Fruit fly (Drosophila melanogaster) whole organism, embryonic: ENCODE measurements around the gene BBIP1.
A peak's percentile ranks its signal among the peaks of the same experiment; 100 is the strongest.

Experiments
- Ada2b ChIP-seq: fragments of 200-800 bp; sonication (Bioruptor generic); IDR thresholded peaks from 2 replicates; pipeline ENCODE4 v1.3.6; 2022; ENCODE audit warnings: missing biosample characterization, missing genetic modification characterization
- Atf-2 ChIP-seq: fragments of 200-800 bp; sonication (Bioruptor generic); optimal IDR thresholded peaks from 2 replicates; lab custom pipeline; 2016; ENCODE audit warnings: missing biosample characterization, missing genetic modification characterization
- Atf3 ChIP-seq: fragments of 200-800 bp; sonication (Bioruptor generic); optimal IDR thresholded peaks from 3 replicates; lab custom pipeline; 2016; ENCODE audit warnings: missing biosample characterization, missing genetic modification characterization
- Atf6 ChIP-seq: fragments of 200-800 bp; sonication (Bioruptor generic); IDR thresholded peaks from 2 replicates; pipeline ENCODE4 v1.3.6; 2022; ENCODE audit warnings: missing biosample characterization, missing genetic modification characterization
- C15 ChIP-seq: fragments of 200-800 bp; sonication (Bioruptor generic); IDR thresholded peaks from 3 replicates; pipeline ENCODE4 v1.3.6; 2022; ENCODE audit warnings: missing biosample characterization, missing genetic modification characterization
- CG10462 ChIP-seq: fragments of 200-800 bp; sonication (Bioruptor generic); optimal IDR thresholded peaks from 2 replicates; lab custom pipeline; 2016; ENCODE audit warnings: missing biosample characterization, missing genetic modification characterization
- CG10543 ChIP-seq: fragments of 200-800 bp; sonication (Bioruptor generic); optimal IDR thresholded peaks from 3 replicates; lab custom pipeline; 2017; ENCODE audit warnings: missing biosample characterization, mild to moderate bottlenecking, missing genetic modification characterization, moderate library complexity
- CG10959 ChIP-seq: fragments of 200-800 bp; sonication (Bioruptor generic); IDR thresholded peaks from 2 replicates; pipeline ENCODE4 v1.3.6; 2022; ENCODE audit warnings: missing biosample characterization, missing genetic modification characterization
- CG13424 ChIP-seq: fragments of 200-800 bp; sonication (Bioruptor generic); optimal IDR thresholded peaks from 2 replicates; lab custom pipeline; 2019; ENCODE audit warnings: missing biosample characterization, mild to moderate bottlenecking, missing genetic modification characterization, moderate library complexity
- CG14050 ChIP-seq: fragments of 200-800 bp; sonication (Bioruptor generic); IDR thresholded peaks from 3 replicates; pipeline ENCODE4 v1.3.6; 2022; ENCODE audit warnings: missing biosample characterization, missing genetic modification characterization
- CG14667 ChIP-seq: fragments of 200-800 bp; sonication (Bioruptor generic); IDR thresholded peaks from 2 replicates; pipeline ENCODE4 v1.3.6; 2022; ENCODE audit warnings: missing biosample characterization, missing genetic modification characterization
- CG14965 ChIP-seq: fragments of 200-800 bp; sonication (Bioruptor generic); optimal IDR thresholded peaks from 2 replicates; lab custom pipeline; 2016; ENCODE audit warnings: missing biosample characterization, missing genetic modification characterization, borderline replicate concordance
- CG1603 ChIP-seq: fragments of 200-800 bp; sonication (Bioruptor generic); optimal IDR thresholded peaks from 2 replicates; lab custom pipeline; 2019; ENCODE audit warnings: missing biosample characterization, mild to moderate bottlenecking, missing genetic modification characterization, moderate library complexity
- CG17612 ChIP-seq: fragments of 200-800 bp; sonication (Bioruptor generic); IDR thresholded peaks from 2 replicates; pipeline ENCODE4 v1.3.6; 2022; ENCODE audit warnings: missing biosample characterization, missing genetic modification characterization
- CG31441 ChIP-seq: fragments of 200-800 bp; sonication (Bioruptor generic); IDR thresholded peaks from 2 replicates; pipeline ENCODE4 v1.3.6; 2022; ENCODE audit warnings: missing biosample characterization, missing genetic modification characterization
- CG3163 ChIP-seq: fragments of 200-800 bp; sonication (Bioruptor generic); optimal IDR thresholded peaks from 3 replicates; lab custom pipeline; 2016; ENCODE audit warnings: missing biosample characterization, missing genetic modification characterization
- CG3838 ChIP-seq: fragments of 200-800 bp; sonication (Bioruptor generic); optimal IDR thresholded peaks from 3 replicates; lab custom pipeline; 2016; ENCODE audit warnings: missing biosample characterization, missing genetic modification characterization
- CG4360 ChIP-seq: fragments of 200-800 bp; sonication (Bioruptor generic); IDR thresholded peaks from 2 replicates; pipeline ENCODE4 v1.3.6; 2022; ENCODE audit warnings: missing biosample characterization, missing genetic modification characterization
- CG4707 ChIP-seq: fragments of 200-800 bp; sonication (Bioruptor generic); optimal IDR thresholded peaks from 2 replicates; lab custom pipeline; 2018; ENCODE audit warnings: missing biosample characterization, mild to moderate bottlenecking, missing genetic modification characterization, moderate library complexity
- CG5245 ChIP-seq: fragments of 200-800 bp; sonication (Bioruptor generic); optimal IDR thresholded peaks from 3 replicates; lab custom pipeline; 2016; ENCODE audit warnings: missing biosample characterization, missing genetic modification characterization
- CG6689 ChIP-seq: fragments of 200-800 bp; sonication (Bioruptor generic); IDR thresholded peaks from 2 replicates; pipeline ENCODE4 v1.3.6; 2022; ENCODE audit warnings: missing biosample characterization, missing genetic modification characterization
- CG8359 ChIP-seq: fragments of 200-800 bp; sonication (Bioruptor generic); optimal IDR thresholded peaks from 2 replicates; lab custom pipeline; 2017; ENCODE audit warnings: missing biosample characterization, mild to moderate bottlenecking, missing genetic modification characterization, borderline replicate concordance
- Deaf1 ChIP-seq: fragments of 200-800 bp; optimal IDR thresholded peaks from 3 replicates; lab custom pipeline; 2019; ENCODE audit warnings: missing biosample characterization, mild to moderate bottlenecking, missing genetic modification characterization, moderate library complexity
- Dll ChIP-seq: fragments of 200-800 bp; sonication (Bioruptor generic); IDR thresholded peaks from 4 replicates; pipeline ENCODE4 v1.3.6; 2022; ENCODE audit warnings: missing biosample characterization, missing genetic modification characterization; ENCODE audit not compliant: partially characterized antibody
- GATAe ChIP-seq: fragments of 200-800 bp; sonication (Bioruptor generic); conservative IDR thresholded peaks from 2 replicates; pipeline ENCODE4 v1.3.6; 2022; ENCODE audit warnings: missing biosample characterization, missing genetic modification characterization
- Hand ChIP-seq: fragments of 200-800 bp; sonication (Bioruptor generic); optimal IDR thresholded peaks from 2 replicates; lab custom pipeline; 2017; ENCODE audit warnings: mild to moderate bottlenecking, missing biosample characterization, missing genetic modification reagents, missing genetic modification characterization
- MBD-R2 ChIP-seq: fragments of 200-800 bp; sonication (Bioruptor generic); IDR thresholded peaks from 2 replicates; pipeline ENCODE4 v1.3.6; 2022; ENCODE audit warnings: missing biosample characterization, missing genetic modification characterization
- Opbp ChIP-seq: fragments of 200-800 bp; sonication (Bioruptor generic); IDR thresholded peaks from 3 replicates; pipeline ENCODE4 v1.3.6; 2022; ENCODE audit warnings: missing biosample characterization, missing genetic modification characterization; ENCODE audit not compliant: partially characterized antibody
- Poxn ChIP-seq: fragments of 200-800 bp; sonication (Bioruptor generic); IDR thresholded peaks from 2 replicates; pipeline ENCODE4 v1.3.6; 2022; ENCODE audit warnings: missing biosample characterization, missing genetic modification characterization
- Rx ChIP-seq: fragments of 200-800 bp; sonication (Bioruptor generic); IDR thresholded peaks from 2 replicates; pipeline ENCODE4 v1.3.6; 2022; ENCODE audit warnings: missing biosample characterization, missing genetic modification characterization
- Spps ChIP-seq: fragments of 200-800 bp; sonication (Bioruptor generic); optimal IDR thresholded peaks from 2 replicates; lab custom pipeline; 2018; ENCODE audit warnings: missing biosample characterization, mild to moderate bottlenecking, missing genetic modification characterization
- ato ChIP-seq: fragments of 200-800 bp; sonication (Bioruptor generic); IDR thresholded peaks from 2 replicates; pipeline ENCODE4 v1.3.6; 2022; ENCODE audit warnings: missing biosample characterization, missing genetic modification characterization; ENCODE audit not compliant: partially characterized antibody
- az2 ChIP-seq: fragments of 200-800 bp; sonication (Bioruptor generic); optimal IDR thresholded peaks from 3 replicates; lab custom pipeline; 2016; ENCODE audit warnings: missing biosample characterization, missing genetic modification characterization
- ci ChIP-seq: fragments of 200-800 bp; sonication (Bioruptor generic); IDR thresholded peaks from 3 replicates; pipeline ENCODE4 v1.3.6; 2022; ENCODE audit warnings: missing biosample characterization, missing genetic modification characterization
- esg ChIP-seq: fragments of 200-800 bp; sonication (Bioruptor generic); conservative IDR thresholded peaks from 2 replicates; pipeline ENCODE4 v1.3.6; 2022; ENCODE audit warnings: missing biosample characterization, missing genetic modification characterization
- fu2 ChIP-seq: fragments of 200-800 bp; sonication (Bioruptor generic); optimal IDR thresholded peaks from 2 replicates; lab custom pipeline; 2016; ENCODE audit warnings: missing biosample characterization, missing genetic modification characterization
- gem ChIP-seq: fragments of 200-800 bp; sonication (Bioruptor generic); optimal IDR thresholded peaks from 2 replicates; lab custom pipeline; 2019; ENCODE audit warnings: missing biosample characterization, mild to moderate bottlenecking, missing genetic modification characterization, moderate library complexity
- kay ChIP-seq: fragments of 200-800 bp; sonication (Bioruptor generic); optimal IDR thresholded peaks from 2 replicates; lab custom pipeline; 2016; ENCODE audit warnings: missing biosample characterization, missing genetic modification characterization
- lbe ChIP-seq: fragments of 200-800 bp; sonication (Bioruptor generic); optimal IDR thresholded peaks from 2 replicates; lab custom pipeline; 2016; ENCODE audit warnings: missing biosample characterization, mild to moderate bottlenecking, missing genetic modification characterization
- lilli ChIP-seq: fragments of 200-800 bp; sonication (Bioruptor generic); optimal IDR thresholded peaks from 3 replicates; lab custom pipeline; 2016; ENCODE audit warnings: missing biosample characterization, missing genetic modification characterization
- mam ChIP-seq: fragments of 200-800 bp; sonication (Bioruptor generic); optimal IDR thresholded peaks from 3 replicates; lab custom pipeline; 2016; ENCODE audit warnings: missing biosample characterization, missing genetic modification characterization
- onecut ChIP-seq: fragments of 200-800 bp; sonication (Bioruptor generic); IDR thresholded peaks from 2 replicates; pipeline ENCODE4 v1.3.6; 2022; ENCODE audit warnings: missing biosample characterization, missing genetic modification characterization
- p53 ChIP-seq: fragments of 200-800 bp; sonication (Bioruptor generic); optimal IDR thresholded peaks from 2 replicates; lab custom pipeline; 2016; ENCODE audit warnings: missing biosample characterization, missing genetic modification characterization
- sens-2 ChIP-seq: fragments of 200-800 bp; sonication (Bioruptor generic); IDR thresholded peaks from 2 replicates; pipeline ENCODE4 v1.3.6; 2022; ENCODE audit warnings: missing biosample characterization, missing genetic modification characterization
- slou ChIP-seq: fragments of 200-800 bp; sonication (Bioruptor generic); optimal IDR thresholded peaks from 3 replicates; lab custom pipeline; 2016; ENCODE audit warnings: missing biosample characterization, missing genetic modification characterization
- stwl ChIP-seq: fragments of 200-800 bp; sonication (Bioruptor generic); optimal IDR thresholded peaks from 3 replicates; lab custom pipeline; 2018; ENCODE audit warnings: missing biosample characterization, mild to moderate bottlenecking, missing genetic modification characterization, moderate library complexity
- toy ChIP-seq: fragments of 200-800 bp; sonication (Bioruptor generic); IDR thresholded peaks from 2 replicates; pipeline ENCODE4 v1.3.6; 2022; ENCODE audit warnings: missing biosample characterization, missing genetic modification characterization

The BBIP1 gene

DNA sequence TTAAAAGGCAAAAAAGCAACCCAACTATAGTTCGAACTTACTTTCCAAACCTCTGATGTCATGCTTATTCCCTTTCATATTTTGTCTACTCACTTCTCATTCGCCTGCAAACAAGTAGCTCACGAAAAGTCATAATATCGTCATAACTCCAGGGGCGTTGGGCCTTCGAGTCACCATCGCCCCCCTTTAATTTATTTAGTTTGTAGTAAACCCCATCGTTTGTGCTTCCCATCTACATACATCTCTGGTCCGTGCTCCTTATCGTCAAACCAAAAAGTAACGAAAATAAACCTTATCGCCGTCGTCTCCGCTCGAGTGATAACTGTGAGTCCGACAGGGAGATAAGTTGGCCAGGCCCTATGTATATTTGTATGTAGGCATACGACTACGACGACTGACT, 24.8 kb downstream of the BBIP1 start (continued):
- TF ChIP-seq C15 (GFP tag; lab: Robert Waterston, UW) (0 out of 3 replicates have a peak, but pooled peaks have one; percentile 52), az2 (peak; percentile 43), CG14050 (GFP tag; lab: Robert Waterston, UW) (peak; percentile 39; the same call in 1 of the 3 replicates), esg (GFP tag; lab: Robert Waterston, UW) (0 out of 2 replicates have a peak, but pooled peaks have one; percentile 37), CG8359 (GFP tag; lab: Kevin White, UChicago) (no peak), CG10543 (GFP tag; lab: Kevin White, UChicago) (peak; percentile 86), CG3163 (no peak)

DNA sequence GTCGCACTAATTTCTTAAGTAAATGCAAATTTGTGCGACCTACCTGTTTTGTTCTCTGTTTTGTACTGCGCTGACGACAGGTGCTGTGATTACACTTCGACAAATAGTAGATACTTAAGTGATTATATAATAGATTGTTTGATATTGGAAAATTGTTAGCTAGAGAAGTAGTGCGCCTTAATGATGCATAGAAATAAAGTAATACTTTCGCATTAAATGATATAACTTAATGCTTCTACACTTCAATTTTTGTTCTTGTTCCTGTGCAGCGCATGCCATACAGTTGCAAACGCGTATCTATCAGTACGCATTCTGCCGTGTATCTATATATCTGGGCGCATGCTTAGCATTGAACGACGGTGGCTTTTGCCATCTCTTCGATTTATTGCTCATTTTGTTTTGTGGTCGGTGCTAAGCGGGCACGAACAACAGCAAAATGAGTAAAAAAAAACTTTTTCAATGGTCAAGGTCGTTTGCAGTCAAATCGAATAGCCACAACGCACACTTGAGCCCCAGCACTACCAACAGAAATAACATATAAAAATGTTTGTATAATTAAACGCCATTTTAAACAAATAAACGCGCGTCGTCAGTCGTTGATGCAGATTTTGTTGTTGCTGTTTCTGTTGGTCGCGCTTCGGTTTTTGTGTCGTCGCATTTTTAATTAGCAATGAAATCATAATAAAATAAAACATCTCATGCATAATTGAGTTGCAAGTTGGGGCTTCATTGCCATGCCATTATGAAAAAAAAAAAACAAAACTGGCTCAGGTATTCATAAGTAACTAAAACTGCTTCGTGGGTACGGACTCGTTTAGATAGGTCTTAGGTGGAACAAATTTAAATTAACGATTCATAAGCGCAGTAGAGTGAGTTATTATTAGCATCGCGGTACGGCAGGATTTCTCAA, 26.4 kb downstream of the BBIP1 start:
- no peak for TF ChIP-seq Poxn (GFP tag; lab: Robert Waterston, UW)
- TF ChIP-seq Ada2b: 0 out of 2 replicates have a peak, but pooled peaks have one; percentile 32
- no peak for TF ChIP-seq CG10959 (GFP tag; lab: Robert Waterston, UW)
- TF ChIP-seq sens-2 (GFP tag; lab: Robert Waterston, UW): no peak
- TF ChIP-seq Opbp (GFP tag; lab: Robert Waterston, UW): no peak
- no peak for TF ChIP-seq CG5245 (GFP tag; lab: Kevin White, UChicago)
- no peak for TF ChIP-seq onecut
- peak; percentile 62 for TF ChIP-seq lilli (GFP tag; lab: Kevin White, UChicago)
- TF ChIP-seq CG3838 (GFP tag; lab: Kevin White, UChicago): peak; percentile 9
- no peak for TF ChIP-seq kay (GFP tag; lab: Kevin White, UChicago)
- TF ChIP-seq ato (GFP tag; lab: Robert Waterston, UW): no peak
- TF ChIP-seq CG13424 (tag; lab: Kevin White, UChicago): peak; percentile 41
- TF ChIP-seq CG4707 (GFP tag; lab: Kevin White, UChicago): no peak
- TF ChIP-seq CG10462: no peak
- peak; percentile 6 for TF ChIP-seq Atf-2
- TF ChIP-seq CG17612 (GFP tag; lab: Robert Waterston, UW): no peak
- no peak for TF ChIP-seq CG4360 (GFP tag; lab: Robert Waterston, UW)
- no peak for TF ChIP-seq slou (GFP tag; lab: Kevin White, UChicago)
- TF ChIP-seq toy (GFP tag; lab: Robert Waterston, UW): no peak
- TF ChIP-seq Deaf1 (tag; lab: Kevin White, UChicago): peak; percentile 23
- peak; percentile 45; the same call in 1 of the 2 replicates for TF ChIP-seq esg (GFP tag; lab: Robert Waterston, UW)
- TF ChIP-seq Atf6 (GFP tag; lab: Robert Waterston, UW): 0 out of 2 replicates have a peak, but pooled peaks have one; percentile 33
- peak; percentile 9; the same call in 1 of the 2 replicates for TF ChIP-seq MBD-R2 (GFP tag; lab: Robert Waterston, UW)
- no peak for TF ChIP-seq Dll (GFP tag; lab: Robert Waterston, UW)
- no peak for TF ChIP-seq lbe (GFP tag; lab: Kevin White, UChicago)
- no peak for TF ChIP-seq CG31441 (GFP tag; lab: Robert Waterston, UW)
- TF ChIP-seq stwl: no peak
- TF ChIP-seq Hand (GFP tag; lab: Kevin White, UChicago): no peak
- TF ChIP-seq gem: peak; percentile 57
- TF ChIP-seq p53 (GFP tag; lab: Kevin White, UChicago): no peak
- no peak for TF ChIP-seq CG14965 (GFP tag; lab: Kevin White, UChicago)
- TF ChIP-seq C15 (GFP tag; lab: Robert Waterston, UW): no peak
- no peak for TF ChIP-seq Atf3 (GFP tag; lab: Kevin White, UChicago)
- TF ChIP-seq Rx: no peak
- peak; percentile 24 for TF ChIP-seq CG1603
- 0 out of 3 replicates have a peak, but pooled peaks have one; percentile 19 for TF ChIP-seq ci (GFP tag; lab: Robert Waterston, UW)
- no peak for TF ChIP-seq fu2 (GFP tag; lab: Kevin White, UChicago)
- TF ChIP-seq mam: peak; percentile 35
- no peak for TF ChIP-seq Spps (tag; lab: Kevin White, UChicago)
- TF ChIP-seq GATAe (GFP tag; lab: Robert Waterston, UW): no peak
- TF ChIP-seq CG6689 (GFP tag; lab: Robert Waterston, UW): 0 out of 2 replicates have a peak, but pooled peaks have one; percentile 31
- no peak for TF ChIP-seq CG14667
